Fruit fly (Drosophila melanogaster) whole organism, embryonic: Measurements from ENCODE around the gene Kdm5.

Experiments used
- Adf1 ChIP-seq: fragments of 200-800 bp; sonication (Bioruptor generic); IDR thresholded peaks from 2 replicates; pipeline ENCODE4 v1.3.6; 2022; ENCODE audit warnings: missing biosample characterization, missing genetic modification characterization
- B-H2 ChIP-seq: fragments of 200-800 bp; sonication (Bioruptor generic); optimal IDR thresholded peaks from 2 replicates; lab custom pipeline; 2018; ENCODE audit warnings: missing biosample characterization, mild to moderate bottlenecking, missing genetic modification characterization
- CG11560 ChIP-seq: fragments of 200-800 bp; sonication (Bioruptor generic); IDR thresholded peaks from 3 replicates; pipeline ENCODE4 v1.3.6; 2022; ENCODE audit warnings: missing biosample characterization, missing genetic modification characterization
- CG11723 ChIP-seq: fragments of 200-800 bp; sonication (Bioruptor generic); optimal IDR thresholded peaks from 2 replicates; lab custom pipeline; 2017; ENCODE audit warnings: missing biosample characterization, mild to moderate bottlenecking, missing genetic modification characterization
- CG1233 ChIP-seq: fragments of 200-800 bp; sonication (Bioruptor generic); optimal IDR thresholded peaks from 4 replicates; lab custom pipeline; 2018; ENCODE audit warnings: missing biosample characterization, mild to moderate bottlenecking, missing genetic modification characterization
- CG12769 ChIP-seq: fragments of 200-800 bp; sonication (Bioruptor generic); optimal IDR thresholded peaks from 2 replicates; lab custom pipeline; 2019; ENCODE audit warnings: missing biosample characterization, mild to moderate bottlenecking, missing genetic modification characterization, moderate library complexity
- CG13624 ChIP-seq: fragments of 200-800 bp; sonication (Bioruptor generic); optimal IDR thresholded peaks from 2 replicates; lab custom pipeline; 2016; ENCODE audit warnings: missing biosample characterization, missing genetic modification characterization
- CG14014 ChIP-seq: fragments of 200-800 bp; sonication (Bioruptor generic); IDR thresholded peaks from 2 replicates; pipeline ENCODE4 v1.3.6; 2022; ENCODE audit warnings: missing biosample characterization, missing genetic modification characterization
- CG15269 ChIP-seq: fragments of 200-800 bp; sonication (Bioruptor generic); optimal IDR thresholded peaks from 2 replicates; lab custom pipeline; 2018; ENCODE audit warnings: missing biosample characterization, mild to moderate bottlenecking, missing genetic modification characterization, moderate library complexity
- CG15514 ChIP-seq: fragments of 200-800 bp; sonication (Bioruptor generic); optimal IDR thresholded peaks from 3 replicates; lab custom pipeline; 2017; ENCODE audit warnings: missing biosample characterization, missing genetic modification characterization, mild to moderate bottlenecking, moderate library complexity, missing genetic modification reagents
- CG15696 ChIP-seq: fragments of 200-800 bp; sonication (Bioruptor generic); optimal IDR thresholded peaks from 2 replicates; lab custom pipeline; 2019; ENCODE audit warnings: missing biosample characterization, mild to moderate bottlenecking, missing genetic modification characterization, moderate library complexity
- CG1603 ChIP-seq: fragments of 200-800 bp; sonication (Bioruptor generic); optimal IDR thresholded peaks from 2 replicates; lab custom pipeline; 2019; ENCODE audit warnings: missing biosample characterization, mild to moderate bottlenecking, missing genetic modification characterization, moderate library complexity
- CG2120 ChIP-seq: fragments of 200-800 bp; sonication (Bioruptor generic); optimal IDR thresholded peaks from 3 replicates; lab custom pipeline; 2016; ENCODE audit warnings: missing biosample characterization, missing genetic modification characterization
- CG30403 ChIP-seq: fragments of 200-800 bp; sonication (Bioruptor generic); optimal IDR thresholded peaks from 3 replicates; lab custom pipeline; 2016; ENCODE audit warnings: missing biosample characterization, missing genetic modification characterization
- CG30431 ChIP-seq: fragments of 200-800 bp; sonication (Bioruptor generic); optimal IDR thresholded peaks from 2 replicates; lab custom pipeline; 2017; ENCODE audit warnings: missing biosample characterization, missing genetic modification characterization
- CG34422 ChIP-seq: fragments of 200-800 bp; sonication (Bioruptor generic); IDR thresholded peaks from 3 replicates; pipeline ENCODE4 v1.3.6; 2022; ENCODE audit warnings: missing biosample characterization, missing genetic modification characterization
- CG3847 ChIP-seq: fragments of 200-800 bp; sonication (Bioruptor generic); IDR thresholded peaks from 2 replicates; pipeline ENCODE4 v1.3.6; 2022; ENCODE audit warnings: missing biosample characterization, missing genetic modification characterization
- CG4360 ChIP-seq: fragments of 200-800 bp; sonication (Bioruptor generic); IDR thresholded peaks from 2 replicates; pipeline ENCODE4 v1.3.6; 2022; ENCODE audit warnings: missing biosample characterization, missing genetic modification characterization
- CG6654 ChIP-seq: fragments of 200-800 bp; sonication (Bioruptor generic); optimal IDR thresholded peaks from 2 replicates; lab custom pipeline; 2017; ENCODE audit warnings: missing biosample characterization, mild to moderate bottlenecking, missing genetic modification characterization
- CG7839 ChIP-seq: fragments of 200-800 bp; sonication (Bioruptor generic); optimal IDR thresholded peaks from 3 replicates; lab custom pipeline; 2018; ENCODE audit warnings: missing biosample characterization, mild to moderate bottlenecking, missing genetic modification characterization, moderate library complexity
- CG8089 ChIP-seq: fragments of 200-800 bp; sonication (Bioruptor generic); optimal IDR thresholded peaks from 3 replicates; lab custom pipeline; 2016; ENCODE audit warnings: missing biosample characterization, missing genetic modification characterization
- CG8281 ChIP-seq: fragments of 200-800 bp; sonication (Bioruptor generic); optimal IDR thresholded peaks from 2 replicates; lab custom pipeline; 2018; ENCODE audit warnings: missing biosample characterization, mild to moderate bottlenecking, missing genetic modification characterization, moderate library complexity
- CTCF ChIP-seq: fragments of 200-800 bp; sonication (Bioruptor generic); optimal IDR thresholded peaks from 2 replicates; lab custom pipeline; 2017; ENCODE audit warnings: missing biosample characterization, mild to moderate bottlenecking, missing genetic modification characterization, moderate library complexity
- D ChIP-seq, 2 experiments: fragments of 200-800 bp in 1 of 2; fragments of >200 bp in 1 of 2; sonication (Bioruptor generic) in 1 of 2; optimal IDR thresholded peaks; 2 replicates in 1 of 2; 3 replicates in 1 of 2; lab custom pipeline; 2017; ENCODE audit warnings: mild to moderate bottlenecking in 1 of 2, missing biosample characterization in 1 of 2, missing genetic modification characterization in 1 of 2, missing genetic modification reagents in 1 of 2
- Dbx ChIP-seq: fragments of 200-800 bp; sonication (Bioruptor generic); IDR thresholded peaks from 3 replicates; pipeline ENCODE4 v1.3.6; 2022; ENCODE audit warnings: missing biosample characterization, missing genetic modification characterization
- Hr39 ChIP-seq: fragments of >200 bp; optimal IDR thresholded peaks from 2 replicates; lab custom pipeline; 2017
- Kr ChIP-seq: fragments of 200-800 bp; sonication (Bioruptor generic); optimal IDR thresholded peaks from 2 replicates; lab custom pipeline; 2017; ENCODE audit warnings: missing biosample characterization, mild to moderate bottlenecking, missing genetic modification characterization
- Nf-YA ChIP-seq: fragments of 200-800 bp; sonication (Bioruptor generic); IDR thresholded peaks from 2 replicates; pipeline ENCODE4 v1.3.6; 2022; ENCODE audit warnings: missing biosample characterization, missing genetic modification characterization
- Nf-YB ChIP-seq: fragments of 200-800 bp; sonication (Bioruptor generic); optimal IDR thresholded peaks from 3 replicates; lab custom pipeline; 2019; ENCODE audit warnings: missing biosample characterization, mild to moderate bottlenecking, missing genetic modification characterization, moderate library complexity
- Oaz ChIP-seq: fragments of 200-800 bp; sonication (Bioruptor generic); IDR thresholded peaks from 2 replicates; pipeline ENCODE4 v1.3.6; 2022; ENCODE audit warnings: missing biosample characterization, missing genetic modification characterization
- Opbp ChIP-seq: fragments of 200-800 bp; sonication (Bioruptor generic); IDR thresholded peaks from 3 replicates; pipeline ENCODE4 v1.3.6; 2022; ENCODE audit warnings: missing biosample characterization, missing genetic modification characterization; ENCODE audit not compliant: partially characterized antibody
- Side ChIP-seq: fragments of 200-800 bp; sonication (Bioruptor generic); optimal IDR thresholded peaks from 2 replicates; lab custom pipeline; 2016; ENCODE audit warnings: missing biosample characterization, missing genetic modification characterization
- Sry-δ ChIP-seq: fragments of 200-800 bp; sonication (Bioruptor generic); optimal IDR thresholded peaks from 2 replicates; lab custom pipeline; 2016; ENCODE audit warnings: missing biosample characterization, missing genetic modification characterization
- aop ChIP-seq: fragments of 200-800 bp; sonication (Bioruptor generic); IDR thresholded peaks from 2 replicates; pipeline ENCODE4 v1.3.6; 2022; ENCODE audit warnings: missing biosample characterization, missing genetic modification characterization
- cg ChIP-seq: fragments of 200-800 bp; sonication (Bioruptor generic); optimal IDR thresholded peaks from 3 replicates; lab custom pipeline; 2019; ENCODE audit warnings: missing biosample characterization, mild to moderate bottlenecking, missing genetic modification characterization, moderate library complexity
- cwo ChIP-seq: fragments of 200-800 bp; sonication (Bioruptor generic); optimal IDR thresholded peaks from 3 replicates; lab custom pipeline; 2017; ENCODE audit warnings: missing biosample characterization, missing genetic modification characterization, mild to moderate bottlenecking, moderate library complexity, missing genetic modification reagents
- en ChIP-seq: fragments of 200-800 bp; sonication (Bioruptor generic); optimal IDR thresholded peaks from 2 replicates; lab custom pipeline; 2016; ENCODE audit warnings: missing biosample characterization, missing genetic modification characterization
- eve ChIP-seq, 2 experiments: fragments of >200 bp; optimal IDR thresholded peaks; 2 replicates each; lab custom pipeline; 2017; ENCODE audit warnings: missing biosample characterization in 2 of 2, missing genetic modification characterization in 2 of 2
- exex ChIP-seq: fragments of 200-800 bp; sonication (Bioruptor generic); optimal IDR thresholded peaks from 4 replicates; lab custom pipeline; 2018; ENCODE audit warnings: missing biosample characterization, mild to moderate bottlenecking, missing genetic modification characterization, moderate library complexity
- eyg ChIP-seq: fragments of 200-800 bp; sonication (Bioruptor generic); optimal IDR thresholded peaks from 3 replicates; lab custom pipeline; 2016; ENCODE audit warnings: missing biosample characterization, missing genetic modification characterization
- fd64A ChIP-seq: fragments of 200-800 bp; sonication (Bioruptor generic); optimal IDR thresholded peaks from 3 replicates; lab custom pipeline; 2018; ENCODE audit warnings: missing biosample characterization, mild to moderate bottlenecking, missing genetic modification characterization
- ham ChIP-seq: fragments of 200-800 bp; sonication (Bioruptor generic); IDR thresholded peaks from 2 replicates; pipeline ENCODE4 v1.3.6; 2022; ENCODE audit warnings: missing biosample characterization, missing genetic modification characterization
- kni ChIP-seq: fragments of 200-800 bp; sonication (Bioruptor generic); optimal IDR thresholded peaks from 3 replicates; lab custom pipeline; 2017; ENCODE audit warnings: mild to moderate bottlenecking, missing biosample characterization, missing genetic modification reagents, missing genetic modification characterization
- mirr ChIP-seq: fragments of 200-800 bp; sonication (Bioruptor generic); optimal IDR thresholded peaks from 3 replicates; lab custom pipeline; 2018; ENCODE audit warnings: missing biosample characterization, mild to moderate bottlenecking, missing genetic modification characterization
- odd ChIP-seq: fragments of 200-800 bp; sonication (Bioruptor generic); optimal IDR thresholded peaks from 2 replicates; lab custom pipeline; 2017; ENCODE audit warnings: missing biosample characterization, mild to moderate bottlenecking, missing genetic modification characterization
- org-1 ChIP-seq: fragments of 200-800 bp; sonication (Bioruptor generic); optimal IDR thresholded peaks from 2 replicates; lab custom pipeline; 2017; ENCODE audit warnings: missing biosample characterization, missing genetic modification characterization
- pnt ChIP-seq: fragments of 200-800 bp; sonication (Bioruptor generic); optimal IDR thresholded peaks from 3 replicates; lab custom pipeline; 2016; ENCODE audit warnings: missing biosample characterization, missing genetic modification characterization
- ssp ChIP-seq: fragments of 200-800 bp; sonication (Bioruptor generic); IDR thresholded peaks from 2 replicates; pipeline ENCODE4 v1.3.6; 2022; ENCODE audit warnings: missing biosample characterization, missing genetic modification characterization
- stwl ChIP-seq: fragments of 200-800 bp; sonication (Bioruptor generic); optimal IDR thresholded peaks from 3 replicates; lab custom pipeline; 2018; ENCODE audit warnings: missing biosample characterization, mild to moderate bottlenecking, missing genetic modification characterization, moderate library complexity
- trh ChIP-seq: fragments of 200-800 bp; sonication (Bioruptor generic); optimal IDR thresholded peaks from 2 replicates; lab custom pipeline; 2016; ENCODE audit warnings: missing biosample characterization, missing genetic modification characterization
- vvl ChIP-seq: fragments of 200-800 bp; sonication (Bioruptor generic); IDR thresholded peaks from 2 replicates; pipeline ENCODE4 v1.3.6; 2022; ENCODE audit warnings: missing biosample characterization, missing genetic modification characterization
- wek ChIP-seq: fragments of 200-800 bp; sonication (Bioruptor generic); optimal IDR thresholded peaks from 3 replicates; lab custom pipeline; 2018; ENCODE audit warnings: missing biosample characterization, mild to moderate bottlenecking, missing genetic modification characterization, moderate library complexity

Kdm5 gene

dm6 chr2L:5999247-5999646 lies at the start of gene Kdm5 (continued):
- peak; percentile 61 for TF ChIP-seq vvl (GFP tag; lab: Robert Waterston, UW)
- peak; percentile 56 for TF ChIP-seq mirr (GFP tag; lab: Kevin White, UChicago)
- peak; percentile 69 for TF ChIP-seq CG15514
- TF ChIP-seq trh (GFP tag; lab: Kevin White, UChicago), result no peak
- TF ChIP-seq CG11560 (tag; lab: Robert Waterston, UW), result no peak
- peak; percentile 4 for TF ChIP-seq CG7839 (tag; lab: Kevin White, UChicago)
- TF ChIP-seq odd (GFP tag; lab: Kevin White, UChicago), result no peak
- no peak for TF ChIP-seq CG11723
- peak; percentile 61 for TF ChIP-seq CG2120 (GFP tag; lab: Kevin White, UChicago)
- TF ChIP-seq CG30431 (GFP tag; lab: Kevin White, UChicago), result no peak
- TF ChIP-seq CG30403, result peak; percentile 4
- no peak for TF ChIP-seq ham (GFP tag; lab: Robert Waterston, UW)
- no peak for TF ChIP-seq eve (GFP tag; optimal IDR thresholded peaks at IDR 0.05; lab: Kevin White, UChicago)
- 0 out of 2 replicates have a peak, but pooled peaks have one; percentile 7 for TF ChIP-seq CG14014 (GFP tag; lab: Robert Waterston, UW)
- TF ChIP-seq CG8281 (tag; lab: Kevin White, UChicago), result no peak
- TF ChIP-seq CG1603 (tag; lab: Kevin White, UChicago), result peak; percentile 82
- TF ChIP-seq CG4360 (GFP tag; lab: Robert Waterston, UW), result no peak
- TF ChIP-seq Dbx (GFP tag; lab: Robert Waterston, UW), result peak; percentile 58; the same call in 2 of the 3 replicates
- no peak for TF ChIP-seq Kr (GFP tag; lab: Kevin White, UChicago)
- peak; percentile 41 for TF ChIP-seq B-H2 (GFP tag; lab: Kevin White, UChicago)
- TF ChIP-seq Oaz (GFP tag; lab: Robert Waterston, UW), result no peak
- TF ChIP-seq Nf-YB (GFP tag; lab: Kevin White, UChicago), result peak; percentile 54
- peak; percentile 37 for TF ChIP-seq exex (tag; lab: Kevin White, UChicago)
- TF ChIP-seq CG15696 (tag; lab: Kevin White, UChicago), result no peak
- peak; percentile 54 for TF ChIP-seq CG13624 (GFP tag; lab: Kevin White, UChicago)
- TF ChIP-seq CG8089 (GFP tag; lab: Kevin White, UChicago), result peak; percentile 2
- TF ChIP-seq pnt (GFP tag; lab: Kevin White, UChicago), result no peak
- TF ChIP-seq kni (GFP tag; lab: Kevin White, UChicago), result no peak
- TF ChIP-seq D (optimal IDR thresholded peaks at IDR 0.05; lab: Kevin White, UChicago), result peak; percentile 24
- no peak for TF ChIP-seq D (GFP tag; optimal IDR thresholded peaks at IDR 0.05; lab: Kevin White, UChicago)
- no peak for TF ChIP-seq en
- TF ChIP-seq CG1233, result no peak
- peak; percentile 65; the same call in 2 of the 3 replicates for TF ChIP-seq CG34422 (GFP tag; lab: Robert Waterston, UW)
- TF ChIP-seq Adf1 (GFP tag; lab: Robert Waterston, UW), result 0 out of 2 replicates have a peak, but pooled peaks have one; percentile 27
- TF ChIP-seq eyg (GFP tag; lab: Kevin White, UChicago), result no peak
- peak; percentile 67 for TF ChIP-seq cg (GFP tag; lab: Kevin White, UChicago)
- TF ChIP-seq CG6654 (GFP tag; lab: Kevin White, UChicago), result no peak
- TF ChIP-seq Hr39 (lab: Kevin White, UChicago), result no peak
- no peak for TF ChIP-seq fd64A
- no peak for TF ChIP-seq CG12769 (tag; lab: Kevin White, UChicago)
- TF ChIP-seq aop (GFP tag; lab: Robert Waterston, UW), result no peak
- no peak for TF ChIP-seq wek (GFP tag; lab: Kevin White, UChicago)
- 0 out of 2 replicates have a peak, but pooled peaks have one; percentile 11 for TF ChIP-seq Nf-YA
- peak; percentile 55 for TF ChIP-seq CG3847 (GFP tag; lab: Robert Waterston, UW)
- peak; percentile 30; the same call in 1 of the 2 replicates for TF ChIP-seq ssp (GFP tag; lab: Robert Waterston, UW)
- TF ChIP-seq stwl (tag; lab: Kevin White, UChicago), result peak; percentile 71
- peak; percentile 47 for TF ChIP-seq Side (GFP tag; lab: Kevin White, UChicago)
- no peak for TF ChIP-seq cwo (GFP tag; lab: Kevin White, UChicago)
- peak; percentile 30 for TF ChIP-seq CTCF
- TF ChIP-seq Opbp, result no peak; the same call in 2 of the 3 replicates
- TF ChIP-seq org-1 (GFP tag; lab: Kevin White, UChicago), result no peak
- no peak for TF ChIP-seq CG15269 (tag; lab: Kevin White, UChicago)
- peak; percentile 37 for TF ChIP-seq Sry-δ
